Fruit fly (Drosophila melanogaster) whole organism, adult: ENCODE results near the gene P5CDh1.

Source experiments
- CG11617 ChIP-seq: fragments of 200-800 bp; sonication (Bioruptor generic); optimal IDR thresholded peaks from 2 replicates; lab custom pipeline; 2017; ENCODE audit warnings: mild to moderate bottlenecking, missing biosample characterization, missing genetic modification reagents, missing genetic modification characterization
- CG12768 ChIP-seq: fragments of 200-800 bp; sonication (Bioruptor generic); optimal IDR thresholded peaks from 2 replicates; lab custom pipeline; 2017; ENCODE audit warnings: missing biosample characterization, missing genetic modification characterization, mild to moderate bottlenecking, moderate library complexity, missing genetic modification reagents
- CG14711 ChIP-seq: fragments of 200-800 bp; sonication (Bioruptor generic); optimal IDR thresholded peaks from 2 replicates; lab custom pipeline; 2018; ENCODE audit warnings: missing biosample characterization, mild to moderate bottlenecking, missing genetic modification characterization, moderate library complexity
- CG1620 ChIP-seq: fragments of 200-800 bp; sonication (Bioruptor generic); optimal IDR thresholded peaks from 2 replicates; lab custom pipeline; 2016; ENCODE audit warnings: missing biosample characterization, missing genetic modification characterization
- CG33017 ChIP-seq: fragments of 200-800 bp; sonication (Bioruptor generic); optimal IDR thresholded peaks from 2 replicates; lab custom pipeline; 2018; ENCODE audit warnings: missing biosample characterization, mild to moderate bottlenecking, missing genetic modification characterization, moderate library complexity
- CG5204 ChIP-seq: fragments of 200-800 bp; sonication (Bioruptor generic); optimal IDR thresholded peaks from 2 replicates; lab custom pipeline; 2016; ENCODE audit warnings: missing biosample characterization, missing genetic modification characterization
- CG7045 ChIP-seq: fragments of 200-800 bp; sonication (Bioruptor generic); optimal IDR thresholded peaks from 2 replicates; lab custom pipeline; 2017; ENCODE audit warnings: missing biosample characterization, mild to moderate bottlenecking, missing genetic modification characterization
- CG7101 ChIP-seq: fragments of 200-800 bp; sonication (Bioruptor generic); optimal IDR thresholded peaks from 2 replicates; lab custom pipeline; 2018; ENCODE audit warnings: missing biosample characterization, mild to moderate bottlenecking, missing genetic modification characterization, moderate library complexity
- Clk ChIP-seq: fragments of 200-800 bp; sonication (Bioruptor generic); optimal IDR thresholded peaks from 2 replicates; lab custom pipeline; 2017; ENCODE audit warnings: missing biosample characterization, missing genetic modification characterization
- Crg-1 ChIP-seq: fragments of 200-800 bp; sonication (Bioruptor generic); optimal IDR thresholded peaks from 2 replicates; lab custom pipeline; 2016; ENCODE audit warnings: missing biosample characterization, missing genetic modification characterization
- Hr96 ChIP-seq: fragments of 200-800 bp; sonication (Bioruptor generic); optimal IDR thresholded peaks from 2 replicates; lab custom pipeline; 2016; ENCODE audit warnings: missing biosample characterization, missing genetic modification characterization
- Mnt ChIP-seq: fragments of 200-800 bp; sonication (Bioruptor generic); optimal IDR thresholded peaks from 2 replicates; lab custom pipeline; 2016; ENCODE audit warnings: missing biosample characterization, mild to moderate bottlenecking, missing genetic modification characterization
- bab1 ChIP-seq: fragments of 200-800 bp; sonication (Bioruptor generic); optimal IDR thresholded peaks from 3 replicates; lab custom pipeline; 2019; ENCODE audit warnings: missing biosample characterization, mild to moderate bottlenecking, missing genetic modification characterization, moderate library complexity
- cic ChIP-seq: fragments of 200-800 bp; sonication (Bioruptor generic); optimal IDR thresholded peaks from 2 replicates; lab custom pipeline; 2017; ENCODE audit warnings: missing biosample characterization, mild to moderate bottlenecking, missing genetic modification characterization, moderate library complexity
- cnc ChIP-seq, 2 experiments: fragments of >200 bp; optimal IDR thresholded peaks; 2 replicates each; lab custom pipeline; 2017
- kay ChIP-seq: fragments of 200-800 bp; sonication (Bioruptor generic); peaks from one replicate; lab custom pipeline; 2016; ENCODE audit warnings: missing biosample characterization, missing genetic modification characterization, borderline replicate concordance
- ovo ChIP-seq: fragments of 200-800 bp; sonication (Bioruptor generic); optimal IDR thresholded peaks from 2 replicates; lab custom pipeline; 2016; ENCODE audit warnings: missing biosample characterization, missing genetic modification characterization
- pad ChIP-seq: fragments of 200-800 bp; sonication (Bioruptor generic); optimal IDR thresholded peaks from 3 replicates; lab custom pipeline; 2017; ENCODE audit warnings: missing biosample characterization, missing genetic modification characterization, mild to moderate bottlenecking, moderate library complexity, missing genetic modification reagents
- tj ChIP-seq: fragments of 200-800 bp; sonication (Bioruptor generic); optimal IDR thresholded peaks from 3 replicates; lab custom pipeline; 2017; ENCODE audit warnings: missing biosample characterization, mild to moderate bottlenecking, missing genetic modification characterization, moderate library complexity
- toe ChIP-seq: fragments of 200-800 bp; sonication (Bioruptor generic); optimal IDR thresholded peaks from 2 replicates; lab custom pipeline; 2016; ENCODE audit warnings: missing biosample characterization, missing genetic modification characterization

The P5CDh1 gene

DNA sequence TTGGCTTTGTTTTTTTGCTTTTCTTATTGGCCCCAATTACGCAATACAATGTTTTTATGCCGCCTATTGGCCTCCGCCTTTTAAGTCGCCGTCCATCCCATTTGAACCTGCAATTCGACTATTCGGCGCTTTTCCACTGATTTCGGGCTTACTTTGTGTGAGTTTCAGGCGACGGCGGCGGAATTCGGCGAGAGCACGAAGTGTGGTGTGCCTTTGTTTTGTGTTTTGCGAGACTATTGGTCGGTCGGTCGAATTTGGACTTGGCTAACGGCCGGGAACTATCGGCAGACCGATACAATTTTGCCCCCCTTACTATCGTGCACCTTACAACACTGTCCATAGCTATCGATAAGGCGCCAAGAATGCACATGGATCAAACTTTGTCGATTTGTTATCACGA, at the start of gene P5CDh1:
Gene P5CDh1, minus strand, starts transcription at position 278 of the 400 bp plus-strand sequence.
- TF ChIP-seq Clk (GFP tag; lab: Kevin White, UChicago), result no peak
- peak; percentile 77 for TF ChIP-seq Crg-1
- peak; percentile 68 for TF ChIP-seq Hr96 (GFP tag; lab: Kevin White, UChicago)
- no peak for TF ChIP-seq CG7045 (GFP tag; lab: Kevin White, UChicago)
- peak; percentile 64 for TF ChIP-seq bab1 (GFP tag; lab: Kevin White, UChicago)
- TF ChIP-seq cic (GFP tag; lab: Kevin White, UChicago), result peak; percentile 3
- peak; percentile 88 for TF ChIP-seq CG11617
- TF ChIP-seq pad, result peak; percentile 16
- no peak for TF ChIP-seq toe (GFP tag; lab: Kevin White, UChicago)
- TF ChIP-seq kay (GFP tag; lab: Kevin White, UChicago), result no peak
- TF ChIP-seq Mnt, result peak; percentile 52
- no peak for TF ChIP-seq tj (GFP tag; lab: Kevin White, UChicago)
- peak; percentile 36 for TF ChIP-seq ovo
- peak; percentile 79 for TF ChIP-seq CG12768
- TF ChIP-seq CG1620 (GFP tag; lab: Kevin White, UChicago), result peak; percentile 68
- TF ChIP-seq CG33017, result no peak
- peak; percentile 40 for TF ChIP-seq CG7101 (tag; lab: Kevin White, UChicago)
- TF ChIP-seq CG5204 (GFP tag; lab: Kevin White, UChicago), result peak; percentile 49
- no peak for TF ChIP-seq CG14711 (tag; lab: Kevin White, UChicago)
- no peak for TF ChIP-seq cnc (optimal IDR thresholded peaks at IDR 0.05; lab: Kevin White, UChicago)

DNA sequence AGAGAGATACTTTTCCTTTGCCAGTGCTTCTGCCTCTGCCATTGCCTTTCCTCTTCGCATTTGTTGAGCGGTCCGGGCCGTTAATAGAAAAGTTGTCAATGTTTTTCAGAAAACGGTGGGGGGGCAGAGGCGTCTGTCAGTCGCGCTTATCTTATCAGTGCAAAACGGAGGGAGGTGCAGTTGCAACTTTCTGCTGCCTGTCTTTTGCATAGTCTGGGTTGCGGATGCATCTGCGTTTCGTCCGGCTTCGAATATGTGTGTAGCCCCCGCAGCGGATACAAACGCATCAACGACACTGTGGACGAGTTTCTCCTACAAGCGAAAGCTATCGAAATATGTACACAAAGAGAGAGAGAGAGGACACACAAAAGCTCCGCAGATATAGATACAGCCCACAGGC, 48.4 kb upstream of the P5CDh1 start:
- TF ChIP-seq cic (GFP tag; lab: Kevin White, UChicago), result peak; percentile 35
- TF ChIP-seq tj (GFP tag; lab: Kevin White, UChicago), result no peak
- TF ChIP-seq ovo, result peak; percentile 16
- peak; percentile 4 for TF ChIP-seq CG11617

DNA sequence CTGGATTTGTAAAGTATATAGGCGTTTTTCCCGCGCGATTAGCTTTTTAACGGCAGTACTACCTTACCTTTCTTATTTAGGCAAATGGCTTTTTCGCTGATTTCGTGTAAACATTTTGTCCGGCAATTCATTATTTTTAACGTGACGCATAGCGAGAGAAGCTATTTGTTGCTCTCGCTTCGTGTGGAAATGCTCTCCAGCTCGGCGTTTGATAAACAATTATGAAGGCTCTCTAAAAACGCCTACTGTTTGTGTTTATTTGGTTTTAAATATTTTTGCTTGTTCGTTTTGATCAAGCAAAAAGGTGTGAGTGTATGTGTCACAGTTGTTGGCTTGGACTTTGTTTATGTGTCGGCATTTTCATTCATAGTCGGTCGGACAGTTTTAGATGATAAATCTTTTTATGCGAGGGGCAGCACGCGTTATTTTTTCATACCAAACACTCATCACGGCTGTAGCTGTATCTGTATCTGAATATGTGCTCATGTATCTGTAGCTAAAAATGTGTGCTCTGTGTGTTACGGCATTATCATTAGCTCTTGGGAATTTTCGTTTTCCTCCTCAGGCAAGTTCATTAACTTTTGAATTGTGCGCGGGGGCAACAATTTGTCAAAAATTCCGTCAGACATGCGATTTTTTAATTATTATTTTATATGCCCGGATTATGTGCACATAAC, 45.9 kb upstream of the P5CDh1 start:
- TF ChIP-seq CG11617 (no peak), CG7101 (tag; lab: Kevin White, UChicago) (no peak), toe (GFP tag; lab: Kevin White, UChicago) (no peak), CG14711 (tag; lab: Kevin White, UChicago) (no peak), Crg-1 (no peak), Mnt (no peak), cnc (optimal IDR thresholded peaks at IDR 0.05; lab: Kevin White, UChicago) (no peak), CG33017 (no peak), CG12768 (no peak), ovo (no peak), bab1 (GFP tag; lab: Kevin White, UChicago) (no peak), tj (GFP tag; lab: Kevin White, UChicago) (peak; percentile 36), cic (GFP tag; lab: Kevin White, UChicago) (peak; percentile 23), Clk (GFP tag; lab: Kevin White, UChicago) (no peak), CG5204 (GFP tag; lab: Kevin White, UChicago) (no peak), kay (GFP tag; lab: Kevin White, UChicago) (peak; percentile 90), CG7045 (GFP tag; lab: Kevin White, UChicago) (no peak), pad (no peak), CG1620 (GFP tag; lab: Kevin White, UChicago) (no peak)

- TF ChIP-seq CG7101 (tag; lab: Kevin White, UChicago) (no peak), bab1 (GFP tag; lab: Kevin White, UChicago) (no peak), cnc (optimal IDR thresholded peaks at IDR 0.05; lab: Kevin White, UChicago) (no peak), CG33017 (no peak), Mnt (no peak), CG14711 (tag; lab: Kevin White, UChicago) (no peak), CG11617 (no peak), CG7045 (GFP tag; lab: Kevin White, UChicago) (no peak), CG12768 (no peak), tj (GFP tag; lab: Kevin White, UChicago) (no peak), toe (GFP tag; lab: Kevin White, UChicago) (no peak)
Observed at dm6 chr3L:21884058-21884457, 42.9 kb upstream of the P5CDh1 start.

DNA sequence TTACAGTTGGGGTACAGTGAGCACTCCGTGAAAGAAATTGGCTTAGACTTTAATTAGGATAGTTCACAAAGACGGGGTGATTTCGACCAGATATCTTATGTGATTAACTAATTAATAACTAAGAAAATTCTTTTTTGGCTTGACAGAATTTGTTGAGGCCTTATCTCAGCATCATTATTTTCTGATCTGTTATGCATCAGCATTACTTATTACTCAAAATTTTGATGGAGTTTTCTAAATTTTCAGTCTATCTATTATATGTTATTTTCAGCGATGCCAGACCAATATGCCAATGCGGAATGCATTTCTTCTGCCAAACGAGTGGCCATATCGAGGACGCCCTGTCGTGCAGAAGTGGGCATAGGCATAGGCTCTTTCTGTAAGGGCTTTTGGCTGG, 42.5 kb upstream of the P5CDh1 start:
- no peak for TF ChIP-seq Crg-1
- no peak for TF ChIP-seq cnc (optimal IDR thresholded peaks at IDR 0.05; lab: Kevin White, UChicago)
- peak; percentile 21 for TF ChIP-seq CG5204 (GFP tag; lab: Kevin White, UChicago)
- no peak for TF ChIP-seq tj (GFP tag; lab: Kevin White, UChicago)
- peak; percentile 24 for TF ChIP-seq CG11617
- TF ChIP-seq CG33017, result peak; percentile 24
- peak; percentile 6 for TF ChIP-seq toe (GFP tag; lab: Kevin White, UChicago)

dm6 chr3L:21883011-21883618, 42.0 kb upstream of the P5CDh1 start:
- no peak for TF ChIP-seq Crg-1
- TF ChIP-seq cic (GFP tag; lab: Kevin White, UChicago), result peak; percentile 0
- peak; percentile 79 for TF ChIP-seq tj (GFP tag; lab: Kevin White, UChicago)
- TF ChIP-seq CG7045 (GFP tag; lab: Kevin White, UChicago), result no peak
